Fruit fly (Drosophila melanogaster) whole organism, prepupa: ENCODE data around the gene SclA.

Experiments
- Eip75B ChIP-seq: fragments of 200-800 bp; sonication (Bioruptor generic); optimal IDR thresholded peaks from 3 replicates; lab custom pipeline; 2016; ENCODE audit warnings: missing biosample characterization, missing genetic modification characterization
- Ets96B ChIP-seq: fragments of 200-800 bp; optimal IDR thresholded peaks from 2 replicates; lab custom pipeline; 2019; ENCODE audit warnings: missing biosample characterization, mild to moderate bottlenecking, missing genetic modification characterization, moderate library complexity
- Gug ChIP-seq: fragments of 200-800 bp; sonication (Bioruptor generic); IDR thresholded peaks from 2 replicates; pipeline ENCODE4 v1.3.6; 2022; ENCODE audit warnings: missing biosample characterization, missing genetic modification characterization
- Lpt ChIP-seq: fragments of 200-800 bp; sonication (Bioruptor generic); optimal IDR thresholded peaks from 3 replicates; lab custom pipeline; 2016; ENCODE audit warnings: missing biosample characterization, missing genetic modification characterization
- OdsH ChIP-seq: fragments of 200-800 bp; sonication (Bioruptor generic); optimal IDR thresholded peaks from 3 replicates; lab custom pipeline; 2016; ENCODE audit warnings: missing biosample characterization, missing genetic modification characterization

DNA sequence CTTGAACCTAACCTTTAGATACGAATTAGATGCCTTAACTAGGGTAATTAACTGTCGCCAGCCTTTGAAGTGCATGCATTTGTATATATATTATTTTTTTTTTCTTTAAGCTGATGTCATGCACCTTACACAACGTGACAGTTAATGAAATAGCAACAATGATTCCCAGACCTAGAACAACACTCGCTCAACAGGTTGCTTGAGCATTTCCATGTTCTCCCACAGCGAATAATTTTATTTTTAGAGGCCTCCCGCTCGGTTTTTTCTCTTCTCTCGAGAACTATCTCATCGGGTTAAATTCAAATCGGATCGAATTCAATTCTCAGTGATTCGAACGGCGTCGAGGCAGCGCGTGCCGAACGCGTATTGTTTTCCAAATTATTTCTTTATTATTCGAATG, 39.1 kb upstream of the SclA start, which contains the start of gene Ugt37D1:
- TF ChIP-seq Eip75B (GFP tag; lab: Kevin White, UChicago) (no peak), Ets96B (tag; lab: Kevin White, UChicago) (no peak), Lpt (no peak), Gug (GFP tag; lab: Robert Waterston, UW) (no peak), OdsH (GFP tag; lab: Kevin White, UChicago) (no peak)
